Fruit fly (Drosophila melanogaster): ENCODE measurements around the gene CG11333.

CG11333 gene

dm6 chr3R:31477167-31477566, 14.1 kb downstream of the CG11333 start:
- TF ChIP-seq CG17801 (GFP tag; optimal IDR thresholded peaks at IDR 0.05; ENCODE audit: partially characterized antibody) = no peak

- TF ChIP-seq CG17801 (GFP tag; optimal IDR thresholded peaks at IDR 0.05; ENCODE audit: partially characterized antibody) = no peak
These were observed 19.0 kb downstream of the CG11333 start for dm6 chr3R:31482117-31482516.

dm6 chr3R:31483060-31483459, 20.0 kb downstream of the CG11333 start:
- TF ChIP-seq CG17801 (GFP tag; optimal IDR thresholded peaks at IDR 0.05; ENCODE audit: partially characterized antibody) = no peak

dm6 chr3R:31499114-31499513, 36.0 kb downstream of the CG11333 start, which contains the start of gene mey:
Gene mey, plus strand, starts transcription at chr3R:31499235.
- TF ChIP-seq CG17801 (GFP tag; optimal IDR thresholded peaks at IDR 0.05; ENCODE audit: partially characterized antibody) = no peak

- TF ChIP-seq CG17801 (GFP tag; optimal IDR thresholded peaks at IDR 0.05; ENCODE audit: partially characterized antibody) = no peak
These were observed 40.6 kb downstream of the CG11333 start for dm6 chr3R:31503665-31504064.

dm6 chr3R:31504731-31505252, 41.7 kb downstream of the CG11333 start:
- no peak for TF ChIP-seq CG17801 (GFP tag; optimal IDR thresholded peaks at IDR 0.05; ENCODE audit: partially characterized antibody)

- TF ChIP-seq CG17801 (GFP tag; optimal IDR thresholded peaks at IDR 0.05; ENCODE audit: partially characterized antibody) = no peak
These were observed 42.2 kb downstream of the CG11333 start for dm6 chr3R:31505254-31505689.

dm6 chr3R:31512040-31512439, 48.9 kb downstream of the CG11333 start:
- no peak for TF ChIP-seq CG17801 (GFP tag; optimal IDR thresholded peaks at IDR 0.05; ENCODE audit: partially characterized antibody)

Data from ovary, adult (tissue).